Worm (Caenorhabditis elegans) whole organism, L3 larva: ENCODE data around the gene Y37A1A.4.

Source experiments
- R02D3.7 ChIP-seq: fragments of 150-350 bp; optimal IDR thresholded peaks from 2 replicates; lab custom pipeline; 2014; ENCODE audit warnings: missing biosample characterization, missing genetic modification characterization
- aly-2 ChIP-seq: fragments of 150-350 bp; optimal IDR thresholded peaks from 2 replicates; lab custom pipeline; 2014; ENCODE audit warnings: missing biosample characterization, missing genetic modification characterization
- ama-1 ChIP-seq: fragments of 150-350 bp; optimal IDR thresholded peaks from 2 replicates; lab custom pipeline; 2018
- ceh-9 ChIP-seq: sonication (generic microtip); optimal IDR thresholded peaks from 2 replicates; lab custom pipeline; 2018; ENCODE audit warnings: missing biosample characterization, missing genetic modification characterization
- egl-27 ChIP-seq: sonication (generic microtip); optimal IDR thresholded peaks from 4 replicates; lab custom pipeline; 2017; ENCODE audit warnings: missing biosample characterization, missing genetic modification reagents, missing genetic modification characterization
- egl-5 ChIP-seq: fragments of 150-350 bp; optimal IDR thresholded peaks from 2 replicates; lab custom pipeline; 2017; ENCODE audit warnings: missing biosample characterization, missing genetic modification reagents, missing genetic modification characterization, inconsistent platforms
- elt-1 ChIP-seq: fragments of 150-350 bp; optimal IDR thresholded peaks from 2 replicates; lab custom pipeline; 2014; ENCODE audit warnings: missing biosample characterization, missing genetic modification characterization
- elt-2 ChIP-seq: sonication (generic microtip); optimal IDR thresholded peaks from 2 replicates; lab custom pipeline; 2016; ENCODE audit warnings: missing genetic modification reagents, mild to moderate bottlenecking, missing genetic modification characterization, missing compliant biosample characterization
- elt-3 ChIP-seq, 3 experiments: fragments of 150-350 bp in 1 of 3; sonication (generic microtip) in 2 of 3; optimal IDR thresholded peaks; 2 replicates in 2 of 3; 4 replicates in 1 of 3; lab custom pipeline; 2014 to 2017; ENCODE audit warnings: missing biosample characterization in 3 of 3, missing genetic modification characterization in 3 of 3
- fkh-10 ChIP-seq: sonication (generic microtip); optimal IDR thresholded peaks from 2 replicates; lab custom pipeline; 2017; ENCODE audit warnings: missing biosample characterization, missing genetic modification reagents, missing genetic modification characterization
- fos-1 ChIP-seq: fragments of 150-350 bp; optimal IDR thresholded peaks from 2 replicates; lab custom pipeline; 2014; ENCODE audit warnings: missing biosample characterization, missing genetic modification characterization
- lin-15B ChIP-seq: fragments of 150-350 bp; optimal IDR thresholded peaks from 2 replicates; lab custom pipeline; 2014; ENCODE audit warnings: missing biosample characterization, missing genetic modification characterization
- lin-39 ChIP-seq: fragments of 150-350 bp; optimal IDR thresholded peaks from 2 replicates; lab custom pipeline; 2018; ENCODE audit warnings: missing biosample characterization, missing genetic modification reagents, missing genetic modification characterization
- mml-1 ChIP-seq: fragments of 150-350 bp; sonication (generic microtip); optimal IDR thresholded peaks from 3 replicates; lab custom pipeline; 2014; ENCODE audit warnings: missing biosample characterization, missing genetic modification characterization
- nhr-12 ChIP-seq: fragments of 150-350 bp; optimal IDR thresholded peaks from 2 replicates; lab custom pipeline; 2014; ENCODE audit warnings: missing biosample characterization, missing genetic modification characterization
- nhr-23 ChIP-seq: fragments of 150-350 bp; optimal IDR thresholded peaks from 2 replicates; lab custom pipeline; 2014; ENCODE audit warnings: missing biosample characterization, missing genetic modification reagents, missing genetic modification characterization
- nhr-25 ChIP-seq: sonication (generic microtip); optimal IDR thresholded peaks from 2 replicates; lab custom pipeline; 2017; ENCODE audit warnings: missing biosample characterization, missing genetic modification characterization
- nhr-28 ChIP-seq: fragments of 150-350 bp; optimal IDR thresholded peaks from 2 replicates; lab custom pipeline; 2014; ENCODE audit warnings: missing biosample characterization, missing genetic modification characterization
- nhr-43 ChIP-seq: sonication (generic microtip); optimal IDR thresholded peaks from 2 replicates; lab custom pipeline; 2016; ENCODE audit warnings: mild to moderate bottlenecking, missing genetic modification characterization, missing compliant biosample characterization; ENCODE audit not compliant: poor library complexity, severe bottlenecking
- nhr-77 ChIP-seq: fragments of 150-350 bp; optimal IDR thresholded peaks from 2 replicates; lab custom pipeline; 2014; ENCODE audit warnings: missing biosample characterization, missing genetic modification characterization
- pqm-1 ChIP-seq: fragments of 150-350 bp; optimal IDR thresholded peaks from 2 replicates; lab custom pipeline; 2017; ENCODE audit warnings: missing biosample characterization, missing genetic modification characterization, inconsistent platforms
- sea-2 ChIP-seq: fragments of 150-350 bp; sonication (generic microtip); optimal IDR thresholded peaks from 4 replicates; lab custom pipeline; 2014; ENCODE audit warnings: missing biosample characterization, missing genetic modification reagents, missing genetic modification characterization
- ztf-4 ChIP-seq: fragments of 150-350 bp; optimal IDR thresholded peaks from 2 replicates; lab custom pipeline; 2014; ENCODE audit warnings: missing biosample characterization, missing genetic modification characterization

Gene Y37A1A.4

ce11 chrIV:13989875-13990274 lies 55.7 kb downstream of the Y37A1A.4 start:
- TF ChIP-seq fkh-10 (no peak), ztf-4 (tag; lab: Kevin White, UChicago) (no peak), sea-2 (GFP tag; lab: Kevin White, UChicago) (no peak), egl-5 (tag; lab: Kevin White, UChicago) (no peak), mml-1 (no peak), nhr-77 (tag; lab: Kevin White, UChicago) (no peak), pqm-1 (no peak), egl-27 (tag; lab: Kevin White, UChicago) (no peak), R02D3.7 (tag; lab: Kevin White, UChicago) (no peak), elt-3 (tag; optimal IDR thresholded peaks at IDR 0.05; lab: Kevin White, UChicago) (no peak), elt-1 (no peak), nhr-28 (tag; lab: Kevin White, UChicago) (no peak), lin-15B (tag; lab: Kevin White, UChicago) (no peak)

DNA sequence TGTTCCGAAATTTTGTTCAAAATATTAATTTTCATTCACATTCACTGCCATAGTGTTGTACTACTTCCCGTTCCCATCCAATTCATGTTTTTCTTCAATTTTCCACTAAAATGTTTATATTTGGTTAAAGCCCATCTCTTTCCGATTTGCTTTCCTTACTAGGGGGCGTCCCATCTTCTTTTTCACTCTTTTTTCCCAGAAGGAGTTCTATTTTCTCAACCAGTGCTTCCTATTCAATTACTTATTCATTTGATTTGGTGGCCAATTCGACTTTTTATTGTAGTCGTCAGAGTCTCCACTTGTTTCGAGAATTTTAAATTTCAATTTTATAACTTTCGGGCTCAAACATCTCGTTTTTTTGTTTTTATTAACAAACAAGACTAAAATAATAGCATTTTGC lies 67.6 kb downstream of the Y37A1A.4 start:
- TF ChIP-seq elt-2, result no peak
- TF ChIP-seq fkh-10, result peak; percentile 55

ce11 chrIV:14008709-14009108 lies 74.5 kb downstream of the Y37A1A.4 start:
- TF ChIP-seq nhr-23, result no peak
- TF ChIP-seq R02D3.7 (tag; lab: Kevin White, UChicago), result no peak
- no peak for TF ChIP-seq lin-39 (tag; lab: Kevin White, UChicago)
- TF ChIP-seq nhr-43 (tag; lab: Kevin White, UChicago), result no peak
- TF ChIP-seq ama-1, result no peak
- TF ChIP-seq ceh-9 (tag; lab: Kevin White, UChicago), result no peak
- no peak for TF ChIP-seq fos-1 (tag; lab: Kevin White, UChicago)
- TF ChIP-seq nhr-28 (tag; lab: Kevin White, UChicago), result no peak
- no peak for TF ChIP-seq aly-2 (tag; lab: Kevin White, UChicago)
- TF ChIP-seq nhr-25 (tag; lab: Kevin White, UChicago), result no peak
- no peak for TF ChIP-seq nhr-12 (tag; lab: Kevin White, UChicago)
